Worm (Caenorhabditis elegans): ENCODE data around the gene T19A5.3.

ce11 chrV:8932318-8932717, 11.5 kb downstream of the T19A5.3 start, which contains the start of gene H14N18.2:
- no peak for TF ChIP-seq mdl-1 (tag; optimal IDR thresholded peaks at IDR 0.05)
- no peak for TF ChIP-seq ama-1 (optimal IDR thresholded peaks at IDR 0.05)
- TF ChIP-seq unc-62 (GFP tag; optimal IDR thresholded peaks at IDR 0.05) = no peak
- TF ChIP-seq nhr-10 (tag; optimal IDR thresholded peaks at IDR 0.05) = no peak
- TF ChIP-seq unc-55 (GFP tag; optimal IDR thresholded peaks at IDR 0.05) = no peak
- no peak for TF ChIP-seq ztf-11 (tag; optimal IDR thresholded peaks at IDR 0.05)
- no peak for TF ChIP-seq nhr-12 (tag; optimal IDR thresholded peaks at IDR 0.05)
- TF ChIP-seq lin-13 (GFP tag; optimal IDR thresholded peaks at IDR 0.05) = no peak
- TF ChIP-seq unc-39 (tag; optimal IDR thresholded peaks at IDR 0.05) = no peak
- TF ChIP-seq nhr-23 (tag; optimal IDR thresholded peaks at IDR 0.05) = no peak
- no peak for TF ChIP-seq ztf-4 (tag; optimal IDR thresholded peaks at IDR 0.05)
- TF ChIP-seq skn-1 (tag; optimal IDR thresholded peaks at IDR 0.05) = no peak

All from whole organism, L2 larva.